Fruit fly (Drosophila melanogaster): ENCODE measurements around the gene Rev1.
A peak's percentile ranks its signal among the peaks of the same experiment; 100 is the strongest.

Rev1 gene

dm6 chr3L:616482-617148 is 37.5 kb upstream of the Rev1 start:
- TF ChIP-seq N (GFP tag; optimal IDR thresholded peaks at IDR 0.05) (peak; percentile 85), dmrt93B (GFP tag; optimal IDR thresholded peaks at IDR 0.05) (no peak), psq (GFP tag; optimal IDR thresholded peaks at IDR 0.05) (peak; percentile 71), sv (GFP tag; optimal IDR thresholded peaks at IDR 0.05) (no peak), Myc (optimal IDR thresholded peaks at IDR 0.05) (no peak), fru (GFP tag; optimal IDR thresholded peaks at IDR 0.05) (peak; percentile 53), ey (GFP tag; optimal IDR thresholded peaks at IDR 0.05) (no peak), GATAd (GFP tag; optimal IDR thresholded peaks at IDR 0.05) (no peak), CG9705 (GFP tag; optimal IDR thresholded peaks at IDR 0.05) (no peak), Hr83 (GFP tag; optimal IDR thresholded peaks at IDR 0.05; ENCODE audit: poor library complexity, severe bottlenecking) (peak; percentile 3), woc (GFP tag; optimal IDR thresholded peaks at IDR 0.05) (no peak), rgr (GFP tag; optimal IDR thresholded peaks at IDR 0.05) (peak; percentile 34), tai (GFP tag; optimal IDR thresholded peaks at IDR 0.05) (no peak), Dif (GFP tag; optimal IDR thresholded peaks at IDR 0.05; ENCODE audit: partially characterized antibody) (peak; percentile 94), foxo (GFP tag; optimal IDR thresholded peaks at IDR 0.05) (peak in 1 of 2 experiments; percentile 2), OdsH (GFP tag; optimal IDR thresholded peaks at IDR 0.05) (no peak), Vsx2 (GFP tag; optimal IDR thresholded peaks at IDR 0.05; ENCODE audit: partially characterized antibody) (peak; percentile 87), Rel (GFP tag; optimal IDR thresholded peaks at IDR 0.05) (no peak), Rel (tag; optimal IDR thresholded peaks at IDR 0.05) (peak; percentile 66), brk (GFP tag; optimal IDR thresholded peaks at IDR 0.05) (peak; percentile 40), lola (GFP tag; optimal IDR thresholded peaks at IDR 0.05) (no peak), CrebA (GFP tag; optimal IDR thresholded peaks at IDR 0.05; ENCODE audit: borderline replicate concordance) (peak; percentile 76), Abd-B (GFP tag; optimal IDR thresholded peaks at IDR 0.05) (no peak), dsf (GFP tag; optimal IDR thresholded peaks at IDR 0.05; ENCODE audit: borderline replicate concordance) (no peak), usp (GFP tag; optimal IDR thresholded peaks at IDR 0.05) (no peak), Hnf4 (GFP tag; optimal IDR thresholded peaks at IDR 0.05) (no peak), br (GFP tag; optimal IDR thresholded peaks at IDR 0.05) (peak; percentile 12), Sp1 (GFP tag; optimal IDR thresholded peaks at IDR 0.05) (peak; percentile 27), h (GFP tag; optimal IDR thresholded peaks at IDR 0.05) (peak; percentile 20), dl (GFP tag; optimal IDR thresholded peaks at IDR 0.05; ENCODE audit: insufficient read depth in 1 of 2, partially characterized antibody in 2 of 2) (peak in 1 of 2 experiments; percentile 76), Dfd (GFP tag; optimal IDR thresholded peaks at IDR 0.05) (no peak), Hr78 (GFP tag; optimal IDR thresholded peaks at IDR 0.05) (peak; percentile 2), HLH106 (tag; optimal IDR thresholded peaks at IDR 0.05) (peak; percentile 6), sage (GFP tag; optimal IDR thresholded peaks at IDR 0.05) (no peak)

- no peak for TF ChIP-seq Hnf4 (GFP tag; optimal IDR thresholded peaks at IDR 0.05)
- TF ChIP-seq Vsx2 (GFP tag; optimal IDR thresholded peaks at IDR 0.05; ENCODE audit: partially characterized antibody): peak; percentile 6
- TF ChIP-seq usp (GFP tag; optimal IDR thresholded peaks at IDR 0.05): no peak
- no peak for TF ChIP-seq Hr83 (GFP tag; optimal IDR thresholded peaks at IDR 0.05; ENCODE audit: poor library complexity, severe bottlenecking)
- no peak for TF ChIP-seq Rel (GFP tag; optimal IDR thresholded peaks at IDR 0.05)
- TF ChIP-seq Rel (tag; optimal IDR thresholded peaks at IDR 0.05): no peak
- no peak for TF ChIP-seq Hr78 (GFP tag; optimal IDR thresholded peaks at IDR 0.05)
Measured at dm6 chr3L:617926-618325, 36.2 kb upstream of the Rev1 start.

DNA sequence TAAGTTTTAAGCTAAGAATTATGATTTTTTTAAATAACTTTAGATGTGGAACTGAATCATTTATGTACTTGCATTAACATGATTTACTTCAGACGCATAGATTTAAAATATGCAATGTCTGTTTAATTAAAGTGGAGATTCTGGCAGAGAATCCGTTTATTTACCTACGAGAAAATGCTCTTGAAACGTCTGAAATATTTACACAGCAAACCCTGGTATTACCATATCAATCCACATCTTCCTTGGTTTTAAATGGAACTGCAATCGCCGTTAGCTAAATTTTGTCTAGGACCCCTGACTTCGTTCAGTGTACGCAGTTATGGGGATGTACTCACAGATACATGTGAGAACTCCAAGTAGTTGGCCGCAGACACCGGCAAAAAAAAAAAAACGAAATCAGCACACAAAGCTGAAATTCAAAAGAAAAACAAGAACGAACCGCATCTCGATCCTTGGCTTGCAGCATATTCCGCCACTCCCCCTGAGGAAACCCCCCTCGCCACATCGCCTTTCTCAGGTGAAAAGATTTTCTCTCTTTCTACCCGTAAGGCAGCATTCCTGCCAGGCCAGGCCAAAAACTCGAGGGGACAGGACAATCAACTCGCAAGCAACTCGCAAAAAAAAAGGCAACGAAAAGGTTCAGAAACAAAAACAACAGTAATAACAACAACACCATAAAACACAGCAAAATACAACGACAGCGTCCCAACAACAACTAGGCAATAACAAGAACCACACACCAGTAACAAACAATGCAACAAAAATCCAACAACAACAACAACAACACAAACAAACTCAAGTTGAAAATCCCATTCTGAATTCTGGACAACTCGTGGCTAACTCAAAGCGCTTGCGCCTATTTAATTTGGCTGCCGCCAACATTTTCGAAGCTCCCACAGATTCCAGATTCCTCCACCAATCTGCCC is 35.6 kb upstream of the Rev1 start:
- peak; percentile 90 for TF ChIP-seq ey (GFP tag; optimal IDR thresholded peaks at IDR 0.05)
- TF ChIP-seq woc (GFP tag; optimal IDR thresholded peaks at IDR 0.05): peak; percentile 89
- TF ChIP-seq OdsH (GFP tag; optimal IDR thresholded peaks at IDR 0.05): peak; percentile 85
- peak in 1 of 2 experiments; percentile 92 for TF ChIP-seq foxo (GFP tag; optimal IDR thresholded peaks at IDR 0.05)
- TF ChIP-seq CrebA (GFP tag; optimal IDR thresholded peaks at IDR 0.05; ENCODE audit: borderline replicate concordance): peak; percentile 48
- TF ChIP-seq lola (GFP tag; optimal IDR thresholded peaks at IDR 0.05): no peak
- peak; percentile 87 for TF ChIP-seq rgr (GFP tag; optimal IDR thresholded peaks at IDR 0.05)
- no peak for TF ChIP-seq Myc (optimal IDR thresholded peaks at IDR 0.05)
- TF ChIP-seq sage (GFP tag; optimal IDR thresholded peaks at IDR 0.05): peak; percentile 26
- TF ChIP-seq GATAd (GFP tag; optimal IDR thresholded peaks at IDR 0.05): no peak
- peak; percentile 47 for TF ChIP-seq Dif (GFP tag; optimal IDR thresholded peaks at IDR 0.05; ENCODE audit: partially characterized antibody)
- peak; percentile 80 for TF ChIP-seq psq (GFP tag; optimal IDR thresholded peaks at IDR 0.05)
- TF ChIP-seq Rel (GFP tag; optimal IDR thresholded peaks at IDR 0.05): peak; percentile 19
- peak; percentile 64 for TF ChIP-seq Rel (tag; optimal IDR thresholded peaks at IDR 0.05)
- peak; percentile 91 for TF ChIP-seq fru (GFP tag; optimal IDR thresholded peaks at IDR 0.05)
- TF ChIP-seq brk (GFP tag; optimal IDR thresholded peaks at IDR 0.05): peak; percentile 4
- peak; percentile 93 for TF ChIP-seq Sp1 (GFP tag; optimal IDR thresholded peaks at IDR 0.05)
- no peak for TF ChIP-seq N (GFP tag; optimal IDR thresholded peaks at IDR 0.05)
- peak; percentile 89 for TF ChIP-seq dmrt93B (GFP tag; optimal IDR thresholded peaks at IDR 0.05)
- no peak for TF ChIP-seq usp (GFP tag; optimal IDR thresholded peaks at IDR 0.05)
- TF ChIP-seq Hr78 (GFP tag; optimal IDR thresholded peaks at IDR 0.05): no peak
- peak; percentile 87 for TF ChIP-seq br (GFP tag; optimal IDR thresholded peaks at IDR 0.05)
- peak; percentile 61 for TF ChIP-seq CG32264 (GFP tag; optimal IDR thresholded peaks at IDR 0.05)
- peak; percentile 17 for TF ChIP-seq jim (GFP tag; optimal IDR thresholded peaks at IDR 0.05)
- TF ChIP-seq Mio (GFP tag; optimal IDR thresholded peaks at IDR 0.05): no peak
- peak; percentile 66 for TF ChIP-seq Hnf4 (GFP tag; optimal IDR thresholded peaks at IDR 0.05)
- peak; percentile 81 for TF ChIP-seq Vsx2 (GFP tag; optimal IDR thresholded peaks at IDR 0.05; ENCODE audit: partially characterized antibody)
- peak; percentile 72 for TF ChIP-seq Jra (GFP tag; optimal IDR thresholded peaks at IDR 0.05)
- TF ChIP-seq dsf (GFP tag; optimal IDR thresholded peaks at IDR 0.05; ENCODE audit: borderline replicate concordance): peak; percentile 30
- peak; percentile 93 for TF ChIP-seq HLH106 (tag; optimal IDR thresholded peaks at IDR 0.05)

Data from whole organism, wandering third instar larva.